Worm (Caenorhabditis elegans) whole organism, midembryonic: Measurements from ENCODE around the gene K01D12.20.

Experiments used
- T22C8.4 ChIP-seq: fragments of 200-800 bp; sonication (Bioruptor generic); IDR thresholded peaks from 2 replicates; pipeline ENCODE4 v1.3.6; 2022; ENCODE audit warnings: missing genetic modification characterization, missing compliant biosample characterization
- cog-1 ChIP-seq: sonication (generic microtip); optimal IDR thresholded peaks from 2 replicates; lab custom pipeline; 2016; ENCODE audit warnings: missing genetic modification characterization, missing compliant biosample characterization
- flt-1 ChIP-seq: fragments of 200-800 bp; sonication (Bioruptor generic); IDR thresholded peaks from 2 replicates; pipeline ENCODE4 v1.3.6; 2022; ENCODE audit warnings: missing genetic modification characterization, missing compliant biosample characterization
- klf-2 ChIP-seq: fragments of 200-800 bp; sonication (Bioruptor generic); conservative IDR thresholded peaks from 2 replicates; pipeline ENCODE4 v1.3.6; 2022; ENCODE audit warnings: missing genetic modification reagents, missing genetic modification characterization, missing compliant biosample characterization
- med-1 ChIP-seq: sonication (generic microtip); optimal IDR thresholded peaks from 2 replicates; lab custom pipeline; 2017; ENCODE audit warnings: missing genetic modification characterization, mild to moderate bottlenecking, missing compliant biosample characterization, antibody characterized with exemption, missing genetic modification reagents; ENCODE audit not compliant: insufficient read depth
- ref-1 ChIP-seq: fragments of 200-800 bp; sonication (Bioruptor generic); conservative IDR thresholded peaks from 2 replicates; pipeline ENCODE4 v1.3.6; 2022; ENCODE audit warnings: missing genetic modification reagents, missing genetic modification characterization, missing compliant biosample characterization
- tab-1 ChIP-seq: fragments of 200-800 bp; sonication (Bioruptor generic); IDR thresholded peaks from 2 replicates; pipeline ENCODE4 v1.3.6; 2022; ENCODE audit warnings: missing genetic modification characterization, missing compliant biosample characterization
- ztf-23 ChIP-seq: fragments of 200-800 bp; sonication (Bioruptor generic); IDR thresholded peaks from 2 replicates; pipeline ENCODE4 v1.3.6; 2022; ENCODE audit warnings: missing genetic modification reagents, missing genetic modification characterization, missing compliant biosample characterization
- ztf-29 ChIP-seq: fragments of 200-800 bp; sonication (Bioruptor generic); IDR thresholded peaks from 2 replicates; pipeline ENCODE4 v1.3.6; 2022; ENCODE audit warnings: missing genetic modification reagents, missing genetic modification characterization, missing compliant biosample characterization

The K01D12.20 gene

ce11 chrV:12354193-12354830 is 46.3 kb downstream of the K01D12.20 start:
- TF ChIP-seq ztf-23 (GFP tag; lab: Robert Waterston, UW) (no peak), flt-1 (GFP tag; lab: Robert Waterston, UW) (peak; percentile 54; the same call in 1 of the 2 replicates)

- peak; percentile 12; the same call in 1 of the 2 replicates for TF ChIP-seq ztf-29 (GFP tag; lab: Robert Waterston, UW)
- TF ChIP-seq cog-1 (tag; lab: Kevin White, UChicago): no peak
- TF ChIP-seq T22C8.4 (GFP tag; lab: Robert Waterston, UW): peak; percentile 43; the same call in 1 of the 2 replicates
- no peak for TF ChIP-seq ztf-23 (GFP tag; lab: Robert Waterston, UW)
Measured at ce11 chrV:12353505-12353904, 47.1 kb downstream of the K01D12.20 start.

ce11 chrV:12352881-12353280 is 47.7 kb downstream of the K01D12.20 start:
- TF ChIP-seq cog-1 (tag; lab: Kevin White, UChicago) (no peak), med-1 (GFP tag; lab: Kevin White, UChicago) (no peak), ztf-29 (GFP tag; lab: Robert Waterston, UW) (no peak)

DNA sequence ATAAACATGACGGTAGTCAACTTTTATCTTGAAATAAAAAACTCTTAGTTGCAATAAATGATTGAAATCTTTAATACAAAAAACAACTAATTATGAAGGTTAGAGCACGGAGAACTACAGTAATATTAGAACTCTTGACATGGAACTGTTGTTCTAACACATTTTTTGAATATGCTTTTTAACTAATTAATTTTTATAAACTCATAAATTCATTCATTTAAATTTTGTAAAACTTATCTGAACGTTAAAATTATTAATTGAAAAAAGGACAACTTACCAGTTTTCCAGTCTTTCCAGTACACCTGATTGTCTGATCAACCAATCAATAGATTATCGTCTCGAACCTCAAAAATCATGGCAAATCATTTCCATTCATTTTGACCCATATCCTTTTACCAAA is 48.2 kb downstream of the K01D12.20 start, which contains the start of gene sqt-3:
Gene sqt-3, plus strand, starts transcription at position 301 of the 400 bp plus-strand sequence.
- TF ChIP-seq ztf-23 (GFP tag; lab: Robert Waterston, UW): no peak
- TF ChIP-seq med-1 (GFP tag; lab: Kevin White, UChicago): no peak
- TF ChIP-seq flt-1 (GFP tag; lab: Robert Waterston, UW): no peak
- no peak for TF ChIP-seq ref-1 (GFP tag; lab: Robert Waterston, UW)
- no peak for TF ChIP-seq klf-2
- TF ChIP-seq T22C8.4 (GFP tag; lab: Robert Waterston, UW): no peak
- TF ChIP-seq tab-1 (GFP tag; lab: Robert Waterston, UW): no peak
- TF ChIP-seq ztf-29 (GFP tag; lab: Robert Waterston, UW): no peak
- no peak for TF ChIP-seq cog-1 (tag; lab: Kevin White, UChicago)

ce11 chrV:12351842-12352241 is 48.8 kb downstream of the K01D12.20 start:
- TF ChIP-seq tab-1 (GFP tag; lab: Robert Waterston, UW): no peak
- no peak for TF ChIP-seq cog-1 (tag; lab: Kevin White, UChicago)
- TF ChIP-seq ztf-23 (GFP tag; lab: Robert Waterston, UW): no peak
- no peak for TF ChIP-seq ztf-29 (GFP tag; lab: Robert Waterston, UW)
- no peak for TF ChIP-seq T22C8.4 (GFP tag; lab: Robert Waterston, UW)
- no peak for TF ChIP-seq med-1 (GFP tag; lab: Kevin White, UChicago)
- TF ChIP-seq flt-1 (GFP tag; lab: Robert Waterston, UW): no peak
- TF ChIP-seq klf-2: no peak
- TF ChIP-seq ref-1 (GFP tag; lab: Robert Waterston, UW): no peak
